Worm (Caenorhabditis elegans): ENCODE measurements around the gene Y43F8B.2.
A peak's percentile ranks its signal among the peaks of the same experiment; 100 is the strongest.

Y43F8B.2 gene

ce11 chrV:19490461-19490860 lies 42.4 kb downstream of the Y43F8B.2 start, which contains the start of gene Y43F8B.7:
Y43F8B.7 (plus strand) TSS chrV:19490761.
- TF ChIP-seq grh-1 (GFP tag; IDR thresholded peaks at IDR 0.05) (no peak), dpl-1 (GFP tag; optimal IDR thresholded peaks at IDR 0.05) (no peak), unc-86 (tag; optimal IDR thresholded peaks at IDR 0.05) (no peak), mep-1 (tag; optimal IDR thresholded peaks at IDR 0.05) (no peak), lin-14 (GFP tag; optimal IDR thresholded peaks at IDR 0.05) (no peak), nhr-47 (tag; optimal IDR thresholded peaks at IDR 0.05) (no peak), nhr-20 (tag; optimal IDR thresholded peaks at IDR 0.05) (no peak), nhr-77 (tag; optimal IDR thresholded peaks at IDR 0.05) (no peak), nhr-90 (tag; optimal IDR thresholded peaks at IDR 0.05; ENCODE audit: poor library complexity) (no peak), ztf-11 (tag; optimal IDR thresholded peaks at IDR 0.05) (no peak), mab-9 (GFP tag; IDR thresholded peaks at IDR 0.05) (no peak), lir-3 (tag; optimal IDR thresholded peaks at IDR 0.05; ENCODE audit: poor library complexity) (no peak), fkh-4 (tag; optimal IDR thresholded peaks at IDR 0.05; ENCODE audit: borderline replicate concordance) (no peak), mef-2 (tag; optimal IDR thresholded peaks at IDR 0.05) (no peak), egl-13 (tag; optimal IDR thresholded peaks at IDR 0.05) (no peak), ceh-8 (GFP tag; optimal IDR thresholded peaks at IDR 0.05) (no peak), ama-1 (optimal IDR thresholded peaks at IDR 0.05) (no peak), hlh-17 (GFP tag; optimal IDR thresholded peaks at IDR 0.05; ENCODE audit: borderline replicate concordance) (no peak)

- TF ChIP-seq ceh-90 (tag; optimal IDR thresholded peaks at IDR 0.05) = no peak
- TF ChIP-seq fkh-4 (tag; optimal IDR thresholded peaks at IDR 0.05; ENCODE audit: borderline replicate concordance) = no peak
- TF ChIP-seq efl-1 (optimal IDR thresholded peaks at IDR 0.05) = no peak
- no peak for TF ChIP-seq efl-1 (GFP tag; optimal IDR thresholded peaks at IDR 0.05 in 1 of 2)
- no peak for TF ChIP-seq zip-4 (GFP tag; optimal IDR thresholded peaks at IDR 0.05)
- TF ChIP-seq unc-62 (GFP tag; optimal IDR thresholded peaks at IDR 0.05) = no peak
- no peak for TF ChIP-seq lin-35 (GFP tag; optimal IDR thresholded peaks at IDR 0.05)
- no peak for TF ChIP-seq lir-3 (tag; optimal IDR thresholded peaks at IDR 0.05; ENCODE audit: poor library complexity)
- TF ChIP-seq zag-1 (tag; optimal IDR thresholded peaks at IDR 0.05) = no peak
- TF ChIP-seq C16A3.4 (tag; optimal IDR thresholded peaks at IDR 0.05) = no peak
- no peak for TF ChIP-seq aly-2 (tag; optimal IDR thresholded peaks at IDR 0.05)
- TF ChIP-seq ets-5 (GFP tag; IDR thresholded peaks at IDR 0.05) = no peak
- TF ChIP-seq tbx-2 (tag; optimal IDR thresholded peaks at IDR 0.05) = no peak
- TF ChIP-seq nhr-90 (tag; optimal IDR thresholded peaks at IDR 0.05; ENCODE audit: poor library complexity) = no peak
- no peak for TF ChIP-seq nhr-77 (tag; optimal IDR thresholded peaks at IDR 0.05)
- TF ChIP-seq hpl-2 (GFP tag; optimal IDR thresholded peaks at IDR 0.05) = no peak
Observed at ce11 chrV:19485690-19486089, 47.2 kb downstream of the Y43F8B.2 start, which contains the start of gene Y43F8B.18. Y43F8B.18 (plus strand) TSS chrV:19485990.

- no peak for TF ChIP-seq jun-1 (tag; optimal IDR thresholded peaks at IDR 0.05)
- TF ChIP-seq elt-2 (tag; optimal IDR thresholded peaks at IDR 0.05) = no peak
- no peak for TF ChIP-seq snpc-4 (tag; optimal IDR thresholded peaks at IDR 0.05)
- no peak for TF ChIP-seq zag-1 (tag; optimal IDR thresholded peaks at IDR 0.05)
- TF ChIP-seq nhr-77 (tag; optimal IDR thresholded peaks at IDR 0.05) = no peak
- no peak for TF ChIP-seq C04F5.9 (tag; optimal IDR thresholded peaks at IDR 0.05)
- TF ChIP-seq mep-1 (tag; optimal IDR thresholded peaks at IDR 0.05) = no peak
- no peak for TF ChIP-seq skn-1 (tag; optimal IDR thresholded peaks at IDR 0.05)
- TF ChIP-seq mef-2 (tag; optimal IDR thresholded peaks at IDR 0.05) = no peak
- TF ChIP-seq egl-13 (tag; optimal IDR thresholded peaks at IDR 0.05) = no peak
- no peak for TF ChIP-seq ets-5 (GFP tag; IDR thresholded peaks at IDR 0.05)
Observed at ce11 chrV:19485261-19485660, 47.6 kb downstream of the Y43F8B.2 start, which contains the start of gene Y43F8B.28. Y43F8B.28 (plus strand) TSS chrV:19485319.

- TF ChIP-seq tlp-1 (tag; optimal IDR thresholded peaks at IDR 0.05) (no peak), sup-37 (GFP tag; optimal IDR thresholded peaks at IDR 0.05) (no peak), unc-130 (tag; optimal IDR thresholded peaks at IDR 0.05) (no peak), C04F5.9 (tag; optimal IDR thresholded peaks at IDR 0.05) (no peak), nhr-85 (tag) (peak; percentile 58)
Observed at ce11 chrV:19484507-19484906, 48.4 kb downstream of the Y43F8B.2 start, which contains the start of gene Y43F8B.17. Y43F8B.17 (plus strand) TSS chrV:19484721.
